Worm (Caenorhabditis elegans) whole organism, L2 larva: ENCODE data around the gene H43E16.1.

Experiments used
- C34F6.9 ChIP-seq: fragments of 150-350 bp; optimal IDR thresholded peaks from 2 replicates; lab custom pipeline; 2014; ENCODE audit warnings: missing biosample characterization, missing genetic modification characterization
- F13H6.1 ChIP-seq: sonication (generic microtip); optimal IDR thresholded peaks from 2 replicates; lab custom pipeline; 2016; ENCODE audit warnings: missing genetic modification characterization, missing compliant biosample characterization
- Y55F3AM.14 ChIP-seq: fragments of 200-800 bp; sonication (Bioruptor generic); optimal IDR thresholded peaks from 2 replicates; lab custom pipeline; 2018; ENCODE audit warnings: mild to moderate bottlenecking, missing genetic modification characterization, missing compliant biosample characterization
- ZK546.5 ChIP-seq: sonication (generic microtip); optimal IDR thresholded peaks from 2 replicates; lab custom pipeline; 2017; ENCODE audit warnings: missing biosample characterization, missing genetic modification characterization
- aly-2 ChIP-seq: fragments of 150-350 bp; optimal IDR thresholded peaks from 2 replicates; lab custom pipeline; 2014; ENCODE audit warnings: missing biosample characterization, missing genetic modification characterization
- ama-1 ChIP-seq: fragments of 150-350 bp; optimal IDR thresholded peaks from 2 replicates; lab custom pipeline; 2018; ENCODE audit warnings: inconsistent platforms
- blmp-1 ChIP-seq: sonication (generic microtip); optimal IDR thresholded peaks from 2 replicates; lab custom pipeline; 2017; ENCODE audit warnings: missing genetic modification characterization, mild to moderate bottlenecking, missing compliant biosample characterization, antibody characterized with exemption, moderate library complexity; ENCODE audit not compliant: insufficient read depth
- crh-2 ChIP-seq: sonication (generic microtip); optimal IDR thresholded peaks from 2 replicates; lab custom pipeline; 2017; ENCODE audit warnings: missing biosample characterization, missing genetic modification characterization
- dmd-4 ChIP-seq: sonication (generic microtip); optimal IDR thresholded peaks from 2 replicates; lab custom pipeline; 2017; ENCODE audit warnings: missing biosample characterization, missing genetic modification characterization
- egl-27 ChIP-seq: sonication (generic microtip); optimal IDR thresholded peaks from 3 replicates; lab custom pipeline; 2017; ENCODE audit warnings: missing biosample characterization, missing genetic modification reagents, missing genetic modification characterization
- fos-1 ChIP-seq: fragments of 150-350 bp; optimal IDR thresholded peaks from 2 replicates; lab custom pipeline; 2014; ENCODE audit warnings: missing biosample characterization, missing genetic modification characterization
- gmeb-1 ChIP-seq: fragments of 150-350 bp; optimal IDR thresholded peaks from 2 replicates; lab custom pipeline; 2014; ENCODE audit warnings: missing biosample characterization, missing genetic modification characterization
- lin-13 ChIP-seq: fragments of 150-350 bp; optimal IDR thresholded peaks from 2 replicates; lab custom pipeline; 2014; ENCODE audit warnings: missing biosample characterization, missing genetic modification reagents, missing genetic modification characterization
- lin-39 ChIP-seq: fragments of 150-350 bp; optimal IDR thresholded peaks from 2 replicates; lab custom pipeline; 2014; ENCODE audit warnings: missing biosample characterization, missing genetic modification reagents, missing genetic modification characterization
- lsy-2 ChIP-seq, 2 experiments: fragments of 150-350 bp in 1 of 2; sonication (generic microtip) in 1 of 2; optimal IDR thresholded peaks; 2 replicates each; lab custom pipeline; 2014 to 2017; ENCODE audit warnings: missing biosample characterization in 2 of 2, missing genetic modification characterization in 2 of 2
- mab-5 ChIP-seq: fragments of 150-350 bp; optimal IDR thresholded peaks from 2 replicates; lab custom pipeline; 2014; ENCODE audit warnings: missing biosample characterization, missing genetic modification characterization
- mbf-1 ChIP-seq: sonication (generic microtip); optimal IDR thresholded peaks from 2 replicates; lab custom pipeline; 2017; ENCODE audit warnings: missing biosample characterization, missing genetic modification characterization
- mdl-1 ChIP-seq, 2 experiments: fragments of 150-350 bp in 1 of 2; sonication (generic microtip) in 1 of 2; optimal IDR thresholded peaks; 2 replicates each; lab custom pipeline; 2017; ENCODE audit warnings: missing biosample characterization in 2 of 2, missing genetic modification characterization in 2 of 2
- nhr-10 ChIP-seq: sonication (generic microtip); optimal IDR thresholded peaks from 2 replicates; lab custom pipeline; 2017; ENCODE audit warnings: missing biosample characterization, missing genetic modification characterization
- nhr-12 ChIP-seq: fragments of 150-350 bp; optimal IDR thresholded peaks from 2 replicates; lab custom pipeline; 2014; ENCODE audit warnings: missing biosample characterization, missing genetic modification characterization
- nhr-21 ChIP-seq: fragments of 150-350 bp; optimal IDR thresholded peaks from 2 replicates; lab custom pipeline; 2014; ENCODE audit warnings: missing biosample characterization, missing genetic modification characterization
- nhr-25 ChIP-seq: fragments of 150-350 bp; sonication (generic microtip); optimal IDR thresholded peaks from 3 replicates; lab custom pipeline; 2014; ENCODE audit warnings: missing biosample characterization, missing genetic modification characterization
- nhr-77 ChIP-seq: fragments of 150-350 bp; optimal IDR thresholded peaks from 2 replicates; lab custom pipeline; 2014; ENCODE audit warnings: missing biosample characterization, missing genetic modification characterization
- peb-1 ChIP-seq: fragments of 150-350 bp; optimal IDR thresholded peaks from 2 replicates; lab custom pipeline; 2014; ENCODE audit warnings: missing biosample characterization, missing genetic modification characterization
- sem-4 ChIP-seq: fragments of 150-350 bp; optimal IDR thresholded peaks from 2 replicates; lab custom pipeline; 2014; ENCODE audit warnings: missing biosample characterization, missing genetic modification reagents, missing genetic modification characterization
- skn-1 ChIP-seq: sonication (generic microtip); optimal IDR thresholded peaks from 2 replicates; lab custom pipeline; 2017; ENCODE audit warnings: missing biosample characterization, missing genetic modification characterization
- sma-3 ChIP-seq: sonication (generic microtip); optimal IDR thresholded peaks from 2 replicates; lab custom pipeline; 2016; ENCODE audit warnings: missing genetic modification reagents, missing genetic modification characterization, missing compliant biosample characterization
- sma-9 ChIP-seq, 2 experiments: fragments of 150-350 bp in 1 of 2; sonication (generic microtip) in 1 of 2; optimal IDR thresholded peaks; 2 replicates each; lab custom pipeline; 2014 to 2016; ENCODE audit warnings: missing genetic modification characterization in 2 of 2, mild to moderate bottlenecking in 1 of 2, missing biosample characterization in 1 of 2, missing compliant biosample characterization in 1 of 2, missing genetic modification reagents in 1 of 2, moderate library complexity in 1 of 2
- snpc-4 ChIP-seq: fragments of 150-350 bp; optimal IDR thresholded peaks from 2 replicates; lab custom pipeline; 2014; ENCODE audit warnings: missing biosample characterization, missing genetic modification characterization
- unc-55 ChIP-seq: fragments of 150-350 bp; sonication (generic microtip); optimal IDR thresholded peaks from 3 replicates; lab custom pipeline; 2014; ENCODE audit warnings: missing biosample characterization, missing genetic modification reagents, missing genetic modification characterization
- unc-62 ChIP-seq: fragments of 150-350 bp; optimal IDR thresholded peaks from 2 replicates; lab custom pipeline; 2014; ENCODE audit warnings: missing biosample characterization, missing genetic modification reagents, missing genetic modification characterization
- ztf-1 ChIP-seq: fragments of 200-800 bp; sonication (Bioruptor generic); conservative IDR thresholded peaks from 2 replicates; pipeline ENCODE4 v1.3.6; 2022; ENCODE audit warnings: missing genetic modification characterization, missing compliant biosample characterization
- ztf-11 ChIP-seq: sonication (generic microtip); optimal IDR thresholded peaks from 2 replicates; lab custom pipeline; 2017; ENCODE audit warnings: missing biosample characterization, missing genetic modification characterization
- ztf-4 ChIP-seq: fragments of 150-350 bp; optimal IDR thresholded peaks from 2 replicates; lab custom pipeline; 2014; ENCODE audit warnings: missing biosample characterization, missing genetic modification characterization

Gene H43E16.1

DNA sequence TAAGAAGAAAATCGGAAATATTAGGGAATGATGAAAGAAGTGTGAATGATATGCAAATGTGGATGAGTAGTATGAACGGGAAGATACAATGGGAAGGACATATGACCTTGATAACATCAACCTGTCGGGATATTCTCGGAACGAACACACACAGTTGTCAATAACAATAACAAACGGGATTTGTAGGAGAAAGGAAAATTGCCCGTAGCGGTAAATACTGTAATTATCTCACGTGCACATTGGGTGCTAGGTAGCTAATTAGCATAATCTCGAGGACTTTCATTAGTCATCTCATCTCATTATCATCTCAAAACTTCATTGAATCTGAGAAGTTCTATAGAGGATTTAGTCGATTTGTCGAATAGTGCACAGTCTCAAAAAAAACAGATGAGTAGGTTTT lies 38.9 kb downstream of the H43E16.1 start:
- TF ChIP-seq aly-2 (no peak), ztf-1 (GFP tag; lab: Robert Waterston, UW) (no peak), mbf-1 (tag; lab: Kevin White, UChicago) (no peak), nhr-25 (no peak), ZK546.5 (tag; lab: Kevin White, UChicago) (no peak), lin-13 (no peak), egl-27 (tag; lab: Kevin White, UChicago) (no peak), ztf-11 (tag; lab: Kevin White, UChicago) (no peak), lsy-2 (tag; optimal IDR thresholded peaks at IDR 0.05; lab: Kevin White, UChicago) (no peak), nhr-12 (tag; lab: Kevin White, UChicago) (no peak), fos-1 (tag; lab: Kevin White, UChicago) (no peak), dmd-4 (no peak), mdl-1 (tag; optimal IDR thresholded peaks at IDR 0.05; lab: Kevin White, UChicago) (no peak)

DNA sequence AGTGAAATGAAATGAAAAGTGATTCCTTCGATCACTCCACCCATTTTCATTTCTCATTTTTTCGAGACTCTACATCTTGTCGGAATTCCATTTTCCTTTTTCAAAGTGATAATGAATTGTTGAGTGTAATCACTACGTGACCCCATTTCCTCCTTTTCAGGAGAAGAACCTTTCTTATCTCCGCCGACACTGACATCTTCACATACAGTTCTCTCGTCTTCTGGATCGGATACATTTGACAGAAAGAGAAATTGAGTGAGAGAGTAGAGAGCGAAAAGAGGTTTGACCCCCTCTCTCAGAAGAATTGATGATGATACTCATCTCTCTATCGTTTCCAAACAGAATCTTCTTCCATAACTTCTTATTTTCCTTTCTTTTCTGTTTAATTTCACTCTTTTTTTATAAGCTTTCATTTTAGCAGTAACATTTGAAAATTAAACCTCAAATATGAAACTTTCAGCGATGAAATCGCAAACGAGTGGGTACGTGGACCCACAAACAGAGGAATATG lies 39.8 kb downstream of the H43E16.1 start, which contains the start of gene dpy-2:
Gene dpy-2 (plus strand): TSS at position 461 of the 511 bp plus-strand sequence.
- TF ChIP-seq unc-55 (GFP tag; lab: Kevin White, UChicago) (no peak), dmd-4 (no peak), crh-2 (tag; lab: Kevin White, UChicago) (no peak), mab-5 (no peak), sma-3 (GFP tag; lab: Kevin White, UChicago) (no peak), lin-39 (tag; lab: Kevin White, UChicago) (no peak), nhr-77 (tag; lab: Kevin White, UChicago) (no peak), ama-1 (lab: Kevin White, UChicago) (no peak), nhr-21 (tag; lab: Kevin White, UChicago) (peak; percentile 44), fos-1 (tag; lab: Kevin White, UChicago) (no peak), mdl-1 (tag; optimal IDR thresholded peaks at IDR 0.05; lab: Kevin White, UChicago) (no peak), blmp-1 (tag; lab: Kevin White, UChicago) (peak; percentile 67), nhr-25 (no peak), skn-1 (tag; lab: Kevin White, UChicago) (no peak), aly-2 (no peak), sma-9 (GFP tag; optimal IDR thresholded peaks at IDR 0.05; lab: Kevin White, UChicago) (no peak), sma-9 (tag; optimal IDR thresholded peaks at IDR 0.05; lab: Kevin White, UChicago) (no peak)

DNA sequence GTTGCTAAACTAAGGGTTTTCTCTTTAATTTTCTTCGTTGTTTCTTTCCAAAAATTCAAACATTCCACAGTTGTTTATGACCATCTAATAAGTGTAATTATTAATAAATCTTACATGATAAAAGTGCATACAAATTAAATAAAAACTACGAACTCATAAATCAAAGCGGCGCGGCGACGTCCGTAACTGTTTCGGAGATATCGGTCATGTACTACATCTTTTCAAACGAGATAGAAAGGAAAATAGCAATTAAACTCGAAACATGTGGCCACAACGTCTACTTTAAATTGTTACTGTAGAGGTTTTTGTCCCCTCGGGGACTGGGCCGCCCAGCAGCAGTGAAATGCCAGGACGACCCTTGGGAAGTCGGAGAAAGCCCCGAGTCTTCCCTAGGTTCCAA lies 41.8 kb downstream of the H43E16.1 start:
- TF ChIP-seq snpc-4 (tag; lab: Kevin White, UChicago), result no peak
- no peak for TF ChIP-seq ztf-4 (tag; lab: Kevin White, UChicago)
- peak; percentile 42 for TF ChIP-seq nhr-21 (tag; lab: Kevin White, UChicago)
- no peak for TF ChIP-seq unc-62 (GFP tag; lab: Kevin White, UChicago)
- peak; percentile 59 for TF ChIP-seq sma-9 (GFP tag; optimal IDR thresholded peaks at IDR 0.05; lab: Kevin White, UChicago)
- no peak for TF ChIP-seq sma-9 (tag; optimal IDR thresholded peaks at IDR 0.05; lab: Kevin White, UChicago)
- no peak for TF ChIP-seq Y55F3AM.14 (GFP tag; lab: Kevin White, UChicago)
- no peak for TF ChIP-seq C34F6.9 (tag; lab: Kevin White, UChicago)

DNA sequence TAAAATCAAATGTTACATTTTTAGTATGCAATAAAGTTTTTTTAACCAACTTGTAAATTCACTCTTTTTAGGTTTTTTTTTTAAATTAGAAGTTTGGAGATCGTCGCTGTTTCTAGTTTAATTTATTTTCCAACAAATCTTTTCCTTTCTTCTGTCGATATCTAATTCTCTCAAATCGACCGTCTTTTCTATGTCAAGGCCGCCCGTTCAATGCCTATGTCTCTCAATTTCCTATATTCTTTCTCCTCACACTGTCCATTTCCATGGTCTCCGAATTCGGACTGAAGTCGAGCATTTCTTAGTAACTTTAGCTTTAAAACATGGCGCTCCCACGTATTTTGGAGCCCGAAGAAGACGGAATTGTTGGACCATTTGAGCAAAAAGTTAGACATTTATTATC lies 42.6 kb downstream of the H43E16.1 start, which contains the start of the genes T14B4.5 and T14B4.20:
Gene T14B4.5 (plus strand): TSS at position 226 of the 400 bp plus-strand sequence.
Gene T14B4.20 (plus strand): TSS at position 264 of the 400 bp plus-strand sequence.
- no peak for TF ChIP-seq F13H6.1 (tag; lab: Kevin White, UChicago)
- TF ChIP-seq Y55F3AM.14 (GFP tag; lab: Kevin White, UChicago), result no peak
- TF ChIP-seq nhr-10 (tag; lab: Kevin White, UChicago), result no peak
- no peak for TF ChIP-seq peb-1 (tag; lab: Kevin White, UChicago)
- no peak for TF ChIP-seq sma-9 (GFP tag; optimal IDR thresholded peaks at IDR 0.05; lab: Kevin White, UChicago)
- no peak for TF ChIP-seq sma-9 (tag; optimal IDR thresholded peaks at IDR 0.05; lab: Kevin White, UChicago)
- TF ChIP-seq lin-39 (tag; lab: Kevin White, UChicago), result no peak
- no peak for TF ChIP-seq sem-4 (tag; lab: Kevin White, UChicago)
- no peak for TF ChIP-seq gmeb-1 (tag; lab: Kevin White, UChicago)
- no peak for TF ChIP-seq skn-1 (tag; lab: Kevin White, UChicago)
- TF ChIP-seq nhr-21 (tag; lab: Kevin White, UChicago), result no peak
- no peak for TF ChIP-seq nhr-77 (tag; lab: Kevin White, UChicago)
- no peak for TF ChIP-seq ztf-4 (tag; lab: Kevin White, UChicago)
